Fruit fly (Drosophila melanogaster) whole organism: ENCODE data around the gene Sf3b5.

Source experiments
- CG8478 ChIP-seq: fragments of >200 bp; optimal IDR thresholded peaks from 2 replicates; lab custom pipeline; 2018; ENCODE audit warnings: inconsistent platforms
- Dll ChIP-seq: fragments of >200 bp; optimal IDR thresholded peaks from 2 replicates; lab custom pipeline; 2017
- EcR ChIP-seq, 2 experiments: fragments of >200 bp; optimal IDR thresholded peaks; 2 replicates each; lab custom pipeline; 2017; ENCODE audit warnings: missing biosample characterization in 2 of 2, missing genetic modification characterization in 2 of 2, missing genetic modification reagents in 2 of 2
- pan ChIP-seq: fragments of >200 bp; optimal IDR thresholded peaks from 2 replicates; lab custom pipeline; 2017
- psq ChIP-seq: fragments of >200 bp; optimal IDR thresholded peaks from 2 replicates; lab custom pipeline; 2017
- usp ChIP-seq: fragments of >200 bp; optimal IDR thresholded peaks from 2 replicates; lab custom pipeline; 2017; ENCODE audit warnings: missing biosample characterization, missing genetic modification characterization, mixed read lengths

DNA sequence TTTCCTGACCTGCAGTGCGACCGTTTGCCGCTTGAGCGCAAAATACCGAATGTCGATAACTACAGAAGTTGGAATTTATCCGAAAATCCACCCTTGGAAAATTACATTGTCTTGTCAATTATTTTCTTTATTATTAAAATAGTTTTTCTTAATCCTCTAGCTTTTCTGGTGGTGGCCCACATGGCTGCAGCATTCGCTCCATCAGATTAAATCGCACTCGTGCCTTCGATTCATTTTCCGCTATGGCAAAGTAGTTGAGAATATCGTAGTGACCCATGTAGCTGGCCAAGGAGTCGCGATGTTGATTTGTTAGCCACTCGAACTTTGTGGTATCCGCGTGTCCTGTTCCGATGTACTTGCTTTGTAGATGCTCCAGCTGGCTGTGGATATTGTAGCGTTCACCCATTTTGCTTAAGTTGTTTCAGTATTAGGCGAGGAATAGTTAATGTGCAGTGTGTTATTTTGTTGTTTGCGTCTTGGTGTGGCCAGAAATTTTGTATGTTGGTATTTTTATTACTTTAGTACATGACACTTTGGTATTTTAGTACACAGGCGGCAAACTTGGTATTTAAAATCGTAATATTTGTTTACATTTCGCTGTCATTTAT, at the start of gene Sf3b5, which contains the start of the genes Kcmf1 and CG11986:
- TF ChIP-seq EcR (GFP tag; optimal IDR thresholded peaks at IDR 0.05; lab: Kevin White, UChicago) (no peak), usp (GFP tag; lab: Kevin White, UChicago) (no peak), psq (no peak), pan (lab: Kevin White, UChicago) (no peak), Dll (lab: Kevin White, UChicago) (no peak), CG8478 (lab: Kevin White, UChicago) (no peak)
